Fruit fly (Drosophila melanogaster) whole organism, embryonic: Measurements from ENCODE around the gene Gnmt.

Experiments used
- Abd-B ChIP-seq: fragments of 200-800 bp; sonication (Bioruptor generic); optimal IDR thresholded peaks from 2 replicates; lab custom pipeline; 2018; ENCODE audit warnings: missing biosample characterization, mild to moderate bottlenecking, missing genetic modification characterization, moderate library complexity
- B-H2 ChIP-seq: fragments of 200-800 bp; sonication (Bioruptor generic); optimal IDR thresholded peaks from 2 replicates; lab custom pipeline; 2018; ENCODE audit warnings: missing biosample characterization, mild to moderate bottlenecking, missing genetic modification characterization
- BtbVII ChIP-seq: fragments of 200-800 bp; sonication (Bioruptor generic); optimal IDR thresholded peaks from 3 replicates; lab custom pipeline; 2017; ENCODE audit warnings: missing biosample characterization, mild to moderate bottlenecking, missing genetic modification characterization
- CG10654 ChIP-seq: fragments of 200-800 bp; sonication (Bioruptor generic); optimal IDR thresholded peaks from 2 replicates; lab custom pipeline; 2016; ENCODE audit warnings: missing biosample characterization, missing genetic modification characterization
- CG11456 ChIP-seq: fragments of 200-800 bp; sonication (Bioruptor generic); IDR thresholded peaks from 3 replicates; pipeline ENCODE4 v1.3.6; 2022; ENCODE audit warnings: missing biosample characterization, missing genetic modification characterization
- CG12391 ChIP-seq: fragments of 200-800 bp; sonication (Bioruptor generic); optimal IDR thresholded peaks from 3 replicates; lab custom pipeline; 2018; ENCODE audit warnings: missing biosample characterization, mild to moderate bottlenecking, missing genetic modification characterization, moderate library complexity
- CG12659 ChIP-seq: fragments of 200-800 bp; sonication (Bioruptor generic); optimal IDR thresholded peaks from 3 replicates; lab custom pipeline; 2017; ENCODE audit warnings: mild to moderate bottlenecking, missing biosample characterization, missing genetic modification reagents, missing genetic modification characterization
- CG13287 ChIP-seq: fragments of 200-800 bp; sonication (Bioruptor generic); IDR thresholded peaks from 2 replicates; pipeline ENCODE4 v1.3.6; 2022; ENCODE audit warnings: missing biosample characterization, missing genetic modification characterization; ENCODE audit not compliant: partially characterized antibody
- CG14965 ChIP-seq: fragments of 200-800 bp; sonication (Bioruptor generic); optimal IDR thresholded peaks from 2 replicates; lab custom pipeline; 2016; ENCODE audit warnings: missing biosample characterization, missing genetic modification characterization, borderline replicate concordance
- CG16813 ChIP-seq: fragments of 200-800 bp; sonication (Bioruptor generic); IDR thresholded peaks from 3 replicates; pipeline ENCODE4 v1.3.6; 2022; ENCODE audit warnings: missing biosample characterization, missing genetic modification characterization; ENCODE audit not compliant: partially characterized antibody
- CG17186 ChIP-seq: fragments of 200-800 bp; sonication (Bioruptor generic); optimal IDR thresholded peaks from 3 replicates; lab custom pipeline; 2017; ENCODE audit warnings: missing biosample characterization, missing genetic modification reagents, missing genetic modification characterization
- CG17612 ChIP-seq: fragments of 200-800 bp; sonication (Bioruptor generic); IDR thresholded peaks from 2 replicates; pipeline ENCODE4 v1.3.6; 2022; ENCODE audit warnings: missing biosample characterization, missing genetic modification characterization
- CG34224 ChIP-seq: fragments of 200-800 bp; sonication (Bioruptor generic); IDR thresholded peaks from 3 replicates; pipeline ENCODE4 v1.3.6; 2022; ENCODE audit warnings: missing biosample characterization, missing genetic modification characterization; ENCODE audit not compliant: partially characterized antibody
- CG4617 ChIP-seq: fragments of 200-800 bp; sonication (Bioruptor generic); optimal IDR thresholded peaks from 3 replicates; lab custom pipeline; 2016; ENCODE audit warnings: missing biosample characterization, missing genetic modification characterization, borderline replicate concordance
- CG6813 ChIP-seq: fragments of 200-800 bp; sonication (Bioruptor generic); optimal IDR thresholded peaks from 2 replicates; lab custom pipeline; 2017; ENCODE audit warnings: missing biosample characterization, missing genetic modification characterization, mild to moderate bottlenecking, moderate library complexity, missing genetic modification reagents
- CTCF ChIP-seq: fragments of 200-800 bp; sonication (Bioruptor generic); optimal IDR thresholded peaks from 2 replicates; lab custom pipeline; 2017; ENCODE audit warnings: missing biosample characterization, mild to moderate bottlenecking, missing genetic modification characterization, moderate library complexity
- Doc3 ChIP-seq: fragments of 200-800 bp; sonication (Bioruptor generic); IDR thresholded peaks from 3 replicates; pipeline ENCODE4 v1.3.6; 2022; ENCODE audit warnings: missing biosample characterization, missing genetic modification characterization; ENCODE audit not compliant: partially characterized antibody
- Ets97D ChIP-seq: fragments of 200-800 bp; sonication (Bioruptor generic); optimal IDR thresholded peaks from 3 replicates; lab custom pipeline; 2016; ENCODE audit warnings: missing biosample characterization, missing genetic modification characterization
- HLH4C ChIP-seq: fragments of 200-800 bp; sonication (Bioruptor generic); IDR thresholded peaks from 3 replicates; pipeline ENCODE4 v1.3.6; 2022; ENCODE audit warnings: missing biosample characterization, missing genetic modification characterization; ENCODE audit not compliant: partially characterized antibody
- Lhr ChIP-seq: fragments of 200-800 bp; sonication (Bioruptor generic); optimal IDR thresholded peaks from 3 replicates; lab custom pipeline; 2017; ENCODE audit warnings: mild to moderate bottlenecking, missing biosample characterization, missing genetic modification reagents, missing genetic modification characterization
- Nf-YC ChIP-seq: fragments of 200-800 bp; optimal IDR thresholded peaks from 3 replicates; lab custom pipeline; 2019; ENCODE audit warnings: missing biosample characterization, mild to moderate bottlenecking, missing genetic modification characterization, moderate library complexity
- Oli ChIP-seq: fragments of 200-800 bp; sonication (Bioruptor generic); optimal IDR thresholded peaks from 2 replicates; lab custom pipeline; 2018; ENCODE audit warnings: missing biosample characterization, mild to moderate bottlenecking, missing genetic modification characterization, moderate library complexity
- Scr ChIP-seq: fragments of 200-800 bp; sonication (Bioruptor generic); IDR thresholded peaks from 2 replicates; pipeline ENCODE4 v1.3.6; 2022; ENCODE audit warnings: missing biosample characterization, missing genetic modification characterization; ENCODE audit not compliant: partially characterized antibody
- Xbp1 ChIP-seq: fragments of 200-800 bp; sonication (Bioruptor generic); optimal IDR thresholded peaks from 3 replicates; lab custom pipeline; 2016; ENCODE audit warnings: missing biosample characterization, mild to moderate bottlenecking, missing genetic modification characterization
- amos ChIP-seq: fragments of 200-800 bp; sonication (Bioruptor generic); IDR thresholded peaks from 2 replicates; pipeline ENCODE4 v1.3.6; 2022; ENCODE audit warnings: missing biosample characterization, missing genetic modification characterization; ENCODE audit not compliant: partially characterized antibody
- aop ChIP-seq: fragments of 200-800 bp; sonication (Bioruptor generic); IDR thresholded peaks from 2 replicates; pipeline ENCODE4 v1.3.6; 2022; ENCODE audit warnings: missing biosample characterization, missing genetic modification characterization
- chm ChIP-seq: fragments of 200-800 bp; sonication (Bioruptor generic); IDR thresholded peaks from 2 replicates; pipeline ENCODE4 v1.3.6; 2022; ENCODE audit warnings: missing biosample characterization, missing genetic modification characterization
- eve ChIP-seq, 2 experiments: fragments of >200 bp; optimal IDR thresholded peaks; 2 replicates each; lab custom pipeline; 2017; ENCODE audit warnings: missing biosample characterization in 2 of 2, missing genetic modification characterization in 2 of 2
- ewg ChIP-seq: fragments of 200-800 bp; sonication (Bioruptor generic); optimal IDR thresholded peaks from 3 replicates; lab custom pipeline; 2017; ENCODE audit warnings: mild to moderate bottlenecking, missing biosample characterization, missing genetic modification reagents, missing genetic modification characterization
- fd96Cb ChIP-seq: fragments of 200-800 bp; sonication (Bioruptor generic); optimal IDR thresholded peaks from 2 replicates; lab custom pipeline; 2018; ENCODE audit warnings: missing biosample characterization, mild to moderate bottlenecking, missing genetic modification characterization, moderate library complexity
- gcm ChIP-seq: fragments of 200-800 bp; sonication (Bioruptor generic); optimal IDR thresholded peaks from 2 replicates; lab custom pipeline; 2019; ENCODE audit warnings: missing biosample characterization, mild to moderate bottlenecking, missing genetic modification characterization, moderate library complexity
- grau ChIP-seq: fragments of 200-800 bp; optimal IDR thresholded peaks from 3 replicates; lab custom pipeline; 2019; ENCODE audit warnings: missing biosample characterization, mild to moderate bottlenecking, missing genetic modification characterization, moderate library complexity
- gro ChIP-seq: fragments of 200-800 bp; sonication (Bioruptor generic); optimal IDR thresholded peaks from 2 replicates; lab custom pipeline; 2016; ENCODE audit warnings: missing biosample characterization, missing genetic modification characterization
- hb ChIP-seq: fragments of 200-800 bp; sonication (Bioruptor generic); IDR thresholded peaks from 3 replicates; pipeline ENCODE4 v1.3.6; 2022; ENCODE audit warnings: missing biosample characterization, missing genetic modification characterization; ENCODE audit not compliant: partially characterized antibody
- jigr1 ChIP-seq: fragments of 200-800 bp; sonication (Bioruptor generic); IDR thresholded peaks from 3 replicates; pipeline ENCODE4 v1.3.6; 2022; ENCODE audit warnings: missing biosample characterization, missing genetic modification characterization
- klu ChIP-seq: fragments of 200-800 bp; sonication (Bioruptor generic); IDR thresholded peaks from 2 replicates; pipeline ENCODE4 v1.3.6; 2022; ENCODE audit warnings: missing biosample characterization, missing genetic modification characterization
- lilli ChIP-seq: fragments of 200-800 bp; sonication (Bioruptor generic); optimal IDR thresholded peaks from 3 replicates; lab custom pipeline; 2016; ENCODE audit warnings: missing biosample characterization, missing genetic modification characterization
- luna ChIP-seq: fragments of 200-800 bp; sonication (Bioruptor generic); optimal IDR thresholded peaks from 2 replicates; lab custom pipeline; 2016; ENCODE audit warnings: missing biosample characterization, missing genetic modification characterization
- mam ChIP-seq: fragments of 200-800 bp; sonication (Bioruptor generic); optimal IDR thresholded peaks from 3 replicates; lab custom pipeline; 2016; ENCODE audit warnings: missing biosample characterization, missing genetic modification characterization
- nerfin-1 ChIP-seq: fragments of 200-800 bp; sonication (Bioruptor generic); optimal IDR thresholded peaks from 3 replicates; lab custom pipeline; 2019; ENCODE audit warnings: missing biosample characterization, mild to moderate bottlenecking, missing genetic modification characterization, moderate library complexity
- nerfin-2 ChIP-seq: fragments of 200-800 bp; sonication (Bioruptor generic); IDR thresholded peaks from 2 replicates; pipeline ENCODE4 v1.3.6; 2022; ENCODE audit warnings: missing biosample characterization, missing genetic modification characterization; ENCODE audit not compliant: partially characterized antibody
- peb ChIP-seq: fragments of 200-800 bp; sonication (Bioruptor generic); IDR thresholded peaks from 2 replicates; pipeline ENCODE4 v1.3.6; 2022; ENCODE audit warnings: missing biosample characterization, missing genetic modification characterization
- shn ChIP-seq: fragments of 200-800 bp; sonication (Bioruptor generic); optimal IDR thresholded peaks from 3 replicates; lab custom pipeline; 2016; ENCODE audit warnings: missing biosample characterization, missing genetic modification characterization
- sisA ChIP-seq: fragments of 200-800 bp; sonication (Bioruptor generic); IDR thresholded peaks from 2 replicates; pipeline ENCODE4 v1.3.6; 2022; ENCODE audit warnings: missing biosample characterization, missing genetic modification characterization
- tna ChIP-seq: fragments of 200-800 bp; sonication (Bioruptor generic); IDR thresholded peaks from 2 replicates; pipeline ENCODE4 v1.3.6; 2022; ENCODE audit warnings: missing biosample characterization, missing genetic modification characterization; ENCODE audit not compliant: partially characterized antibody
- wdn ChIP-seq: fragments of 200-800 bp; sonication (Bioruptor generic); IDR thresholded peaks from 2 replicates; pipeline ENCODE4 v1.3.6; 2022; ENCODE audit warnings: missing biosample characterization, missing genetic modification characterization

The Gnmt gene

DNA sequence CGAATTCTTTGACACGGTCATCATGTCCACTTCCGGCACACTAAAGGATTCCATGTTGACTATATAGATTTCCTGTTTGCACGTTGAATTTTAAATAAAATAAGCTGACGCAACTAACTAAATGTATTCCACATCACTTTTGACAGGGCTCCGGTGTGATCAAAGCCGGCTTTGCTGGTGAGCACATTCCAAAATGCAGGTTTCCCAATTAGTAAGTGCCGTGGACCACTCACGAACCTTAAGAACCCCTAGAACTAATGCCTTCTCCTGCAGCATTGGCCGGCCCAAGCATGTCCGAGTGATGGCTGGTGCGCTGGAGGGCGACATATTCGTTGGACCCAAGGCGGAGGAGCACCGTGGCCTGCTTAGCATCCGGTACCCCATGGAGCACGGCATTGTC lies 18.1 kb downstream of the Gnmt start, which contains the start of gene CG31347:
Gene CG31347, minus strand, starts transcription at position 101 of the 400 bp plus-strand sequence.
- no peak for TF ChIP-seq Xbp1
- no peak for TF ChIP-seq CG17186 (GFP tag; lab: Kevin White, UChicago)

DNA sequence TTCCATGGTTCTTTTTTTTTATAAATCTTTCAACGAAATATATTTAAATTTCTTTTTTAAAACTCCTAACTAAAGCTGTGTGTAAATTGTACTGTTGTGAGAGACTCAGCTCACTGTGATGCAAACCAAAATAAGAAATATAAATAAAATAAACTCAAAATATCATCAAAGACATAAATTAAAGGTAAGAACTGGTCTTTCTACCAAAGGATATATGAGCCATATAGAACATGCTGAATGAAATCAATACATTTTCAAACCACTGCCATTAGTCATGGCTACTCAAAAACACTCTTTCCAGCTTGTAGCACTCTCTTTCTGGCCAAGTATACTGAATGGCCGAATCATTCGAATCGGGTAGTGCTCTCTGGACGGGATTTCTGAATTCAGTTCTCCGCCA lies 20.3 kb downstream of the Gnmt start, which contains the start of the genes CG14391 and NijC:
Gene CG14391, minus strand, starts transcription at position 101 of the 400 bp plus-strand sequence.
Gene NijC, plus strand, starts transcription at position 388 of the 400 bp plus-strand sequence.
- TF ChIP-seq CG14965 (no peak), nerfin-2 (GFP tag; lab: Robert Waterston, UW) (no peak), gcm (GFP tag; lab: Kevin White, UChicago) (no peak), shn (GFP tag; lab: Kevin White, UChicago) (no peak), CG11456 (no peak), B-H2 (GFP tag; lab: Kevin White, UChicago) (no peak), hb (GFP tag; lab: Robert Waterston, UW) (no peak), ewg (GFP tag; lab: Kevin White, UChicago) (no peak), eve (GFP tag; optimal IDR thresholded peaks at IDR 0.05; lab: Kevin White, UChicago) (no peak), Abd-B (GFP tag; lab: Kevin White, UChicago) (no peak), CG34224 (GFP tag; lab: Robert Waterston, UW) (no peak), Lhr (GFP tag; lab: Kevin White, UChicago) (no peak), CG17612 (GFP tag; lab: Robert Waterston, UW) (no peak), nerfin-1 (tag; lab: Kevin White, UChicago) (no peak), Scr (GFP tag; lab: Robert Waterston, UW) (no peak), Oli (tag; lab: Kevin White, UChicago) (no peak)

DNA sequence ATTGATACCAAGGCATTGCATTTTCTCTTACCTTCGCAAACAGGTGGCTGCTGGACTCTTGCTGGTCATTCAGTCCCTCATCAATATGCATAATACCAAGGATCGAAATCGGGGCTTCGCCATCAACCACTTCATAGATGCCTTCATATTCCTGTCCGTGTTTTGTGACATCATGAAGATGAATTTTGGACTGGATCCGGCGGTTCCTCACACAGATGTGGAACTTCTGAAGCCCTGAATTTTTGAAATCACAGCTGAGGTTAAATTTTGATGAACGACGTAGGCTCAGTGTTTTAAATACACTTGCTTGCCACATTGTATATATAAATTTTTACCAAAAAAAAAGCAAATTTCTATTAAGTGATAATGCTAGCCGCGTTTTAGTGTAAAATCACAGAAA lies 22.6 kb downstream of the Gnmt start, which contains the start of gene Past1:
Gene Past1, plus strand, starts transcription at position 301 of the 400 bp plus-strand sequence.
- no peak for TF ChIP-seq CG12659 (GFP tag; lab: Kevin White, UChicago)
- no peak for TF ChIP-seq CG6813 (GFP tag; lab: Kevin White, UChicago)
- no peak for TF ChIP-seq tna (GFP tag; lab: Robert Waterston, UW)
- TF ChIP-seq fd96Cb (tag; lab: Kevin White, UChicago): no peak
- TF ChIP-seq sisA: no peak
- no peak for TF ChIP-seq CG11456
- TF ChIP-seq aop (GFP tag; lab: Robert Waterston, UW): no peak
- TF ChIP-seq CG13287: no peak
- TF ChIP-seq CG16813 (GFP tag; lab: Robert Waterston, UW): no peak
- TF ChIP-seq amos (GFP tag; lab: Robert Waterston, UW): no peak
- TF ChIP-seq Doc3 (GFP tag; lab: Robert Waterston, UW): no peak
- TF ChIP-seq peb (GFP tag; lab: Robert Waterston, UW): no peak
- TF ChIP-seq luna (GFP tag; lab: Kevin White, UChicago): no peak
- TF ChIP-seq CG10654: no peak
- no peak for TF ChIP-seq wdn (GFP tag; lab: Robert Waterston, UW)
- no peak for TF ChIP-seq CG12391
- TF ChIP-seq, all 482 proteins: peak for 0

DNA sequence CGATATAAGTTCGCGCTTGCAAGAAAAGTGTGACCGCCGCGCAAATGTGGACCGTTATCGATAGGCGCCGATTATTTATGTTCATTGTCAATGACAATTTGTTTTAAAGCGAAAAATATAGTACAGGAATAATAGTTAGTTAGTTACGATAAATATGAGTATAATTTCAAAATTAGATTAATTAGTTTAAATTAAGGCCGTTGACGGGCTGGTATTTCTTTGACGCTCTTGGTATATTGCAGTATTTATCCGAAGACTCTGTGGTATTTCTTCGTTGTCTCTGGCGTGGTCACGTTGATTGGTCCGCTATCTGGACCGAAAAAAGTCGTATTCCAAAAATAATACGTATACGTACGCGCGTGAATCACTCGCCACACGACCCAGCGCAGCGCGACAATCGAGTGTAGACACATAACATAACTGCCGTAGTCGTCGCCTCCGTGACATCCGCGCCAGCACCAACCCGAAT lies 23.2 kb downstream of the Gnmt start:
- TF ChIP-seq BtbVII (peak; percentile 16), Ets97D (GFP tag; lab: Kevin White, UChicago) (peak; percentile 63), lilli (GFP tag; lab: Kevin White, UChicago) (peak; percentile 19), gro (GFP tag; lab: Kevin White, UChicago) (no peak), CG4617 (GFP tag; lab: Kevin White, UChicago) (peak; percentile 12), klu (GFP tag; lab: Robert Waterston, UW) (no peak), HLH4C (peak; percentile 63; the same call in 2 of the 3 replicates), jigr1 (GFP tag; lab: Robert Waterston, UW) (no peak), chm (peak; percentile 21; the same call in 1 of the 2 replicates), CG12659 (GFP tag; lab: Kevin White, UChicago) (peak; percentile 68), grau (tag; lab: Kevin White, UChicago) (peak; percentile 21), CTCF (GFP tag; lab: Kevin White, UChicago) (peak; percentile 30), Nf-YC (peak; percentile 58), mam (GFP tag; lab: Kevin White, UChicago) (no peak)
